Fruit fly (Drosophila melanogaster): ENCODE data around the gene aop.

Gene aop

dm6 chr2L:2175090-2175830 lies 3.3 kb downstream of the aop start:
- TF ChIP-seq CG8478 (optimal IDR thresholded peaks at IDR 0.05) (no peak), CTCF (optimal IDR thresholded peaks at IDR 0.05) (no peak)

dm6 chr2L:2173604-2174003 lies 5.0 kb downstream of the aop start:
- no peak for TF ChIP-seq CTCF (optimal IDR thresholded peaks at IDR 0.05)
- TF ChIP-seq CG8478 (optimal IDR thresholded peaks at IDR 0.05) = no peak

- TF ChIP-seq CG8478 (optimal IDR thresholded peaks at IDR 0.05) = no peak
- no peak for TF ChIP-seq CTCF (optimal IDR thresholded peaks at IDR 0.05)
Measured at dm6 chr2L:2173191-2173590, 5.4 kb downstream of the aop start.

- TF ChIP-seq CG8478 (optimal IDR thresholded peaks at IDR 0.05) (no peak), CTCF (optimal IDR thresholded peaks at IDR 0.05) (no peak)
Measured at dm6 chr2L:2172460-2173121, 6.0 kb downstream of the aop start.

DNA sequence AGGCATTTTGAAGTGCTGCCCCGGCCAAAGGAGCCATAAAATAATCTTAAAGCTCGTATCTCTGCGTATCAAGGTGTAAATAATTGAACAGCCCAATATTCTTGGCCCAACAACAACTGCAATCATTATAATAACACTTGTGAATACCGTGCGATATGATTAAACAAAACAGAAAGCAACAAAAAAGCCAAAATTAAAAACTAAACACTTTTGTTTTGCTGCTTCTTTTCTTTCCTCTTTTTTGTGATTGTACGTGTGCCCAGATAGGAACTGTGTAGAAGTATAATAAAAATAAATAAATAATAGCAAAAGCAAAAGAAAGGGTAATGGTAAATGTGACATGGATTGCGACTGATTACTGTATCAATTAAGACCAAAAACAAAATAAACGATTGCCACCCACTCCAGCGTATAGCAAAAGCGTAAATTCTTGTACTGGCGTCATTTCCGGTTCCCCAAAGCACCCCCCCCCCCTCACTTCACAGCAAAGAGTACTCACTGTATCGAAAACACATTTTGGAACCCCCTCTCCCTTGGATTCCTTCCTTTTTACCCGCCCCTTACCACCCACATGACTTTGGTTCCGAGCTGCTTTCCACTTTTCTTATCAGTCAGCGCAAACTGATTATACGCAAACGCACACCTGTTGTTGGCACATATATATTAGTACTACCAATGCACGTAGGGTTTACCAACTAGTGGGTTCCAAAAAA lies 7.0 kb downstream of the aop start:
- no peak for TF ChIP-seq CG8478 (optimal IDR thresholded peaks at IDR 0.05)
- no peak for TF ChIP-seq CTCF (optimal IDR thresholded peaks at IDR 0.05)

dm6 chr2L:2168894-2169456 lies 9.6 kb downstream of the aop start:
- TF ChIP-seq CG8478 (optimal IDR thresholded peaks at IDR 0.05) (no peak), CTCF (optimal IDR thresholded peaks at IDR 0.05) (no peak)

DNA sequence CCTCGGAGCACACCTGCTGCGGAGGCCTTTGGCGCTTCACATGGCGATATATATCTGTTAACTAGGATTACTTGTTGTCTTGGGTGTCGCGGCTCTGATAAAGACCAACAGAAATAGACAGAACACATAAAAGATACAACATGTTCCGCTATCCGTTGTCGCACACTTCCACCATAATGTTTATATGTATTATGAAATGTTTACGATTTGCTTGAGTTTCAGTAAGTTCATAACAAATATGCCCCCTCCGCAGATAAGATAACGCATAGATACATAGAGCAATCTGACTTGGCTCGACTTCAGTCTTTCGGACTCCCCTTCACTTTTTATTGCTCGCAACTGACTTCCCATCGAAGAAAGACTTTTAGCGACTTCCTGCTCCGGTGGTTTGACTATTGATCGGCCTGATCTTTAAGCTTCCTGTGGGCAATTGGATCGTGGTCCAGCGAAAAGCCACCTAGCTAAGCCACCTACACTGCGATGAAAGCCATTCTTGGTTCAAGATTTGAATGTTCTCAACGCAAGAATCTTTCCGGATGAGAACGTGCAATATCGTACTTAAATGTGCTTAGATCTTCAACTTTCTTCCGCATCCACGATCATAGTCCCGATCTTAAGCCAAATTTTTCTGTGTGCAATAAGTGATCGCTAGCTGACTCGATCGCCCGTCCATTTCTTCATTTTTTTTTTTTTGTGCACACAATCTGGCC lies 10.2 kb downstream of the aop start:
- TF ChIP-seq CTCF (optimal IDR thresholded peaks at IDR 0.05) (no peak), CG8478 (optimal IDR thresholded peaks at IDR 0.05) (no peak)

- TF ChIP-seq CTCF (optimal IDR thresholded peaks at IDR 0.05) = no peak
- no peak for TF ChIP-seq CG8478 (optimal IDR thresholded peaks at IDR 0.05)
Measured at dm6 chr2L:2166958-2167707, 11.4 kb downstream of the aop start.

- TF ChIP-seq CTCF (optimal IDR thresholded peaks at IDR 0.05) = no peak
- TF ChIP-seq CG8478 (optimal IDR thresholded peaks at IDR 0.05) = no peak
Measured at dm6 chr2L:2165864-2166263, 12.7 kb downstream of the aop start.

dm6 chr2L:2165238-2165577 lies 13.3 kb downstream of the aop start:
- TF ChIP-seq CG8478 (optimal IDR thresholded peaks at IDR 0.05) (no peak), CTCF (optimal IDR thresholded peaks at IDR 0.05) (no peak)

DNA sequence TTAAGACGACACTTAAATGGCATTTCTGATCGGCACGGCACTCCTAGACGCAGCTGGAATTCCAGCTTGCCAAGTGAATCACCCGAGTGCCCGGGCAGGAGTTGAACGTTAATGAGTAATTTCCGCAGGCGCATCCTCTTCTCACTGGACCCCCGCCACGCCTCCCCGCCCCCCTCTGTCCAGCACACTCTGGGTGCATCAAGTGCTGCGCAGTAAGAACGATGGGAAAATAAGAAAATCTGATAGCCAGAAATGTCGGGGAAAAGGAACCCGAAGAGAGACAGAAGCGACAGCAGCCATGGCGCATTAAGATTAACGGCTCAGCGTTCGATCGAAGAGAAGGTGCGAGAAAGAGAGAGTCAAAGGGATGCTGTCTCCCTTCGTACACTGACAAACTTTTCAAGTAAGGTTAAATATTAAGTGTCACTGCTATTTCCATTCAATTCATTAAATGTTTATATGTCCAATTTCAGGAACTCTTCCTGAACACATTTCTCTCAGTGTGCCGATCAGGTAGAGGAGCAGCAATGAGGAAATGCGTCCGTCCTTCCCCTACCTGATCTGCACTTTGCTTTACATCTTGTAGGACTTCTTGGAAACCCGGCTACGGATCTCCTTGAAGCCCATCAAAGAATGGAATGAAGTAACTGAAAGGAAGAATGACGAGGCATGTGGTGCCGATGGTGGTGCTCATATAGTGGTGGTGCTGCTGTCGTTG lies 13.9 kb downstream of the aop start:
- no peak for TF ChIP-seq CG8478 (optimal IDR thresholded peaks at IDR 0.05)
- no peak for TF ChIP-seq CTCF (optimal IDR thresholded peaks at IDR 0.05)

DNA sequence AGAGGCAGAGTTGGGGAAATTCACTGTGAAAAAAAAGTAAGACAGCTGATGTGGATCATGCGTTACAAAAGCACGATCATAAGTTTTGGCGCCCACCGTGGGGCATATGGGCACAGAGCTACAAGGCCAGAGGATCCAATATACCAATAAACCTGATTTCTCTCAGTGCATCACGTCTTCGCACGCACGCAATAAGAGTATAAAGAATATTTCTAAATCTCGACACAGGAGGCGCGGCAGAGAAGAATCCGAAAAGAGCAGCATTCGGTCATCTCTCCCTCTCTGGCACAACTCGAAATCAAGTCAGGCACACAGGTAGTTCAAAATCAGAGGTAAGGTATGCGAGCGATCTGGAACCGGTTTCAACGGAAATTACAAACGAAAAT lies 15.0 kb downstream of the aop start:
- TF ChIP-seq CTCF (optimal IDR thresholded peaks at IDR 0.05) = no peak

DNA sequence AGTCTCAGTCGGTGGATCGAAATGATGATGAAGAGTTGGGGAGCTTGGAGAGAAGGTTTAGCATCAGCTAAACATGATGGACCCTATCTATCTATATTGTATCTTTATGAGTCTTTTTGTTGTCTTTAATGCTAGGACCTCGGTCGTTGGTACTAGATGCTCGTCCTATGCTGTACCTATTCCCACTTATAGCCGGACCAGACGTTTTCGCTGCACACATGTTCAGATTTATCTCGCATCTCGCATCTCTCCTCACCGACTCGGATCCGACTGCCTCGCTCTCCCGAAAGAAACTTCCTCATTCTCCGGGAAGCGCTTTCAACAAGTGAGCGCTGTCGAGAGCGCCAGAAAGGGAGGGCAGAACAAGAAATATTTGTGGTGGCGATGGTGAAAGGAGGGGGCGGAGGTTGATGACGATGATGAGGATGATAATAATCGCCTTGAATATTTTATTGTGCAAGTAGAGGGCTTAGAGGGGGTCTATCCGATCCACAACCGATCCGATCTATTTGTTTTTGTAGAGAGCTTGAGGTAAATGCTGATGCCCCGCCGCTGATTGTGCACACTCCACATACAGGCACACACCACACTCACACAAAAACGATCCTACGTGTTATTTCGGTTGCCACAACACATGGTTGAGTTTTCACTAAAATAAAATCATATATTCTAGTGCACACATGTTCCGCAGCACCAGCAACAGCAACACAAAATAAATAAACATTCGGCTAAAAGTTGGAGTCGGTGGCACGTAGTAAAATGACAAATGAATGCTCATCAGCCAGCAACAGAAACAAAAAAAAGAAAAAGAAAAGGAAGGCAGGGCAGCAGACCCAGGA lies 15.6 kb downstream of the aop start:
- TF ChIP-seq CG8478 (optimal IDR thresholded peaks at IDR 0.05) (no peak), CTCF (optimal IDR thresholded peaks at IDR 0.05) (no peak)

All from S2 (cell line).